Worm (Caenorhabditis elegans) whole organism, late embryonic: ENCODE data around the gene Y57G11C.20.

ENCODE experiments used
- F13H6.1 ChIP-seq: sonication (generic microtip); optimal IDR thresholded peaks from 2 replicates; lab custom pipeline; 2016; ENCODE audit warnings: missing genetic modification characterization, missing compliant biosample characterization
- K09A11.1 ChIP-seq: sonication (generic microtip); optimal IDR thresholded peaks from 2 replicates; lab custom pipeline; 2017; ENCODE audit warnings: antibody characterized with exemption, mild to moderate bottlenecking, missing genetic modification characterization, missing compliant biosample characterization; ENCODE audit not compliant: insufficient read depth
- ama-1 ChIP-seq: fragments of 150-350 bp; optimal IDR thresholded peaks from 2 replicates; lab custom pipeline; 2014
- ceh-22 ChIP-seq: sonication (generic microtip); optimal IDR thresholded peaks from 2 replicates; lab custom pipeline; 2017; ENCODE audit warnings: missing biosample characterization, missing genetic modification characterization
- ceh-34 ChIP-seq: sonication (generic microtip); optimal IDR thresholded peaks from 2 replicates; lab custom pipeline; 2016; ENCODE audit warnings: mild to moderate bottlenecking, missing genetic modification characterization, missing compliant biosample characterization
- ceh-45 ChIP-seq: fragments of 200-800 bp; sonication (Bioruptor generic); IDR thresholded peaks from 2 replicates; pipeline ENCODE4 v1.3.6; 2022; ENCODE audit warnings: missing genetic modification reagents, missing genetic modification characterization, missing compliant biosample characterization
- ets-4 ChIP-seq: sonication (generic microtip); optimal IDR thresholded peaks from 2 replicates; lab custom pipeline; 2016; ENCODE audit warnings: missing genetic modification characterization, missing compliant biosample characterization
- nhr-11 ChIP-seq: fragments of 150-350 bp; optimal IDR thresholded peaks from 2 replicates; lab custom pipeline; 2014; ENCODE audit warnings: missing biosample characterization, missing genetic modification characterization
- pat-9 ChIP-seq: fragments of 200-800 bp; sonication (Bioruptor generic); optimal IDR thresholded peaks from 2 replicates; lab custom pipeline; 2018; ENCODE audit warnings: mild to moderate bottlenecking, missing genetic modification characterization, moderate library complexity, missing compliant biosample characterization
- pha-2 ChIP-seq: sonication (generic microtip); optimal IDR thresholded peaks from 2 replicates; lab custom pipeline; 2017; ENCODE audit warnings: mild to moderate bottlenecking, missing genetic modification characterization, missing compliant biosample characterization
- pqm-1 ChIP-seq: sonication (generic microtip); optimal IDR thresholded peaks from 2 replicates; lab custom pipeline; 2016; ENCODE audit warnings: missing genetic modification characterization, missing compliant biosample characterization
- sox-4 ChIP-seq: sonication (generic microtip); optimal IDR thresholded peaks from 2 replicates; lab custom pipeline; 2017; ENCODE audit warnings: mild to moderate bottlenecking, missing genetic modification characterization, inconsistent platforms, missing compliant biosample characterization

DNA sequence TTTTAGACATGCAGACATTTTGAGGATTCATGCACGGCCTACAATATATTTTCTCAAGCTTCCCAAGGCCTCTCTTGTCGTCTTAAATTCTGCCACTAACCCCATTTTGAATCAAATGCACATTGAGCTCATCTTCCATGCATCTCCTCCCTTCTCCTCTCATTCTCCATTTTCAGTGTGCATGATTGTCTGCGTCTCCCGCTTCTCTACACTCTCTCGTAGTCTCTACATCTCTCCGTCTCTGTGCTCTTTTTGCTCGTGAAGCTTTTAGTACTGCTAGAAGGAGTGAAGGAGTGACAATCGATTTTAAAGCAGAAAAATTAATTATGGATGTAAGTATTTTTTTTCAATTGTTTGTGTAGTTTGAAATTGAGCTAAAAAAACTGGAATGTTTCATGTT, 6.3 kb upstream of the Y57G11C.20 start, which contains the start of gene Y57G11C.22:
- TF ChIP-seq ceh-45 (no peak), ama-1 (lab: Kevin White, UChicago) (no peak), pha-2 (tag; lab: Kevin White, UChicago) (no peak), ets-4 (no peak), pqm-1 (tag; lab: Kevin White, UChicago) (no peak), sox-4 (no peak), K09A11.1 (tag; lab: Kevin White, UChicago) (no peak), pat-9 (tag; lab: Kevin White, UChicago) (no peak), nhr-11 (no peak), F13H6.1 (tag; lab: Kevin White, UChicago) (no peak), ceh-22 (tag; lab: Kevin White, UChicago) (no peak), ceh-34 (tag; lab: Kevin White, UChicago) (no peak)
